Worm (Caenorhabditis elegans) whole organism, L4 larva: ENCODE data around the gene Y37E11B.6.

ENCODE experiments used
- D1046.2 ChIP-seq: fragments of 200-800 bp; sonication (Bioruptor generic); IDR thresholded peaks from 2 replicates; pipeline ENCODE4 v1.3.6; 2022; ENCODE audit warnings: missing genetic modification characterization, missing compliant biosample characterization
- F37D6.2 ChIP-seq: sonication (generic microtip); optimal IDR thresholded peaks from 2 replicates; lab custom pipeline; 2016; ENCODE audit warnings: mild to moderate bottlenecking, missing genetic modification characterization, missing compliant biosample characterization
- F49E8.2 ChIP-seq: sonication (generic microtip); optimal IDR thresholded peaks from 2 replicates; lab custom pipeline; 2016; ENCODE audit warnings: missing compliant biosample characterization, mild to moderate bottlenecking, missing genetic modification characterization, borderline replicate concordance
- R02D3.7 ChIP-seq: fragments of 150-350 bp; sonication (generic microtip); optimal IDR thresholded peaks from 3 replicates; lab custom pipeline; 2014; ENCODE audit warnings: missing biosample characterization, missing genetic modification characterization
- T26A8.4 ChIP-seq: fragments of 200-800 bp; sonication (Bioruptor generic); IDR thresholded peaks from 2 replicates; pipeline ENCODE4 v1.3.6; 2022; ENCODE audit warnings: missing genetic modification characterization, missing compliant biosample characterization
- Y48G9A.11 ChIP-seq: fragments of 200-800 bp; sonication (Bioruptor generic); IDR thresholded peaks from 2 replicates; pipeline ENCODE4 v1.3.6; 2022; ENCODE audit warnings: missing genetic modification reagents, missing genetic modification characterization, missing compliant biosample characterization
- Y5F2A.4 ChIP-seq: fragments of 200-800 bp; sonication (Bioruptor generic); optimal IDR thresholded peaks from 2 replicates; lab custom pipeline; 2018; ENCODE audit warnings: mild to moderate bottlenecking, missing genetic modification characterization, missing compliant biosample characterization
- aly-2 ChIP-seq: sonication (generic microtip); optimal IDR thresholded peaks from 2 replicates; lab custom pipeline; 2018; ENCODE audit warnings: missing biosample characterization, missing genetic modification characterization
- ama-1 ChIP-seq: fragments of 150-350 bp; optimal IDR thresholded peaks from 2 replicates; lab custom pipeline; 2014; ENCODE audit warnings: inconsistent platforms, mixed read lengths
- attf-4 ChIP-seq: sonication (generic microtip); optimal IDR thresholded peaks from 3 replicates; lab custom pipeline; 2017; ENCODE audit warnings: missing biosample characterization, missing genetic modification characterization
- ceh-20 ChIP-seq: fragments of 200-800 bp; sonication (Bioruptor generic); IDR thresholded peaks from 2 replicates; pipeline ENCODE4 v1.3.6; 2022; ENCODE audit warnings: missing genetic modification reagents, missing genetic modification characterization, missing compliant biosample characterization
- ceh-62 ChIP-seq: sonication (generic microtip); optimal IDR thresholded peaks from 2 replicates; lab custom pipeline; 2017; ENCODE audit warnings: missing biosample characterization, missing genetic modification characterization
- ceh-82 ChIP-seq: sonication (generic microtip); optimal IDR thresholded peaks from 2 replicates; lab custom pipeline; 2017; ENCODE audit warnings: missing biosample characterization, missing genetic modification characterization
- daf-16 ChIP-seq, 3 experiments: sonication (generic microtip); optimal IDR thresholded peaks; 2 replicates each; lab custom pipeline; 2016 to 2017; ENCODE audit warnings: missing genetic modification characterization in 3 of 3, missing genetic modification reagents in 3 of 3, mild to moderate bottlenecking in 2 of 3, missing compliant biosample characterization in 2 of 3, missing biosample characterization in 1 of 3, moderate library complexity in 1 of 3
- daf-19 ChIP-seq: fragments of 200-800 bp; sonication (Bioruptor generic); conservative IDR thresholded peaks from 2 replicates; pipeline ENCODE4 v1.3.6; 2022; ENCODE audit warnings: missing genetic modification characterization, missing compliant biosample characterization
- dmd-8 ChIP-seq: fragments of 200-800 bp; sonication (Bioruptor generic); IDR thresholded peaks from 2 replicates; pipeline ENCODE4 v1.3.6; 2022; ENCODE audit warnings: missing genetic modification characterization, missing compliant biosample characterization
- dpl-1 ChIP-seq: fragments of 150-350 bp; optimal IDR thresholded peaks from 2 replicates; lab custom pipeline; 2014; ENCODE audit warnings: missing biosample characterization, missing genetic modification reagents, missing genetic modification characterization
- egl-43 ChIP-seq: fragments of 200-800 bp; sonication (Bioruptor generic); IDR thresholded peaks from 2 replicates; pipeline ENCODE4 v1.3.6; 2022; ENCODE audit warnings: missing genetic modification reagents, missing genetic modification characterization, missing compliant biosample characterization
- fkh-10 ChIP-seq: fragments of 150-350 bp; optimal IDR thresholded peaks from 2 replicates; lab custom pipeline; 2014; ENCODE audit warnings: missing biosample characterization, missing genetic modification reagents, missing genetic modification characterization
- lin-1 ChIP-seq: fragments of 200-800 bp; sonication (Bioruptor generic); IDR thresholded peaks from 2 replicates; pipeline ENCODE4 v1.3.6; 2022; ENCODE audit warnings: missing genetic modification reagents, missing genetic modification characterization, missing compliant biosample characterization
- lin-38 ChIP-seq: fragments of 200-800 bp; sonication (Bioruptor generic); IDR thresholded peaks from 2 replicates; pipeline ENCODE4 v1.3.6; 2022; ENCODE audit warnings: missing genetic modification reagents, missing genetic modification characterization, missing compliant biosample characterization
- lir-3 ChIP-seq: sonication (generic microtip); optimal IDR thresholded peaks from 2 replicates; lab custom pipeline; 2016; ENCODE audit warnings: mild to moderate bottlenecking, missing genetic modification characterization, missing compliant biosample characterization
- lsy-2 ChIP-seq, 2 experiments: fragments of 150-350 bp in 1 of 2; sonication (generic microtip) in 1 of 2; optimal IDR thresholded peaks; 2 replicates each; lab custom pipeline; 2014 to 2017; ENCODE audit warnings: missing biosample characterization in 2 of 2, missing genetic modification characterization in 2 of 2
- madf-9 ChIP-seq: fragments of 200-800 bp; sonication (Bioruptor generic); conservative IDR thresholded peaks from 2 replicates; pipeline ENCODE4 v1.3.6; 2022; ENCODE audit warnings: missing genetic modification reagents, missing genetic modification characterization, missing compliant biosample characterization
- mdl-1 ChIP-seq, 2 experiments: fragments of 150-350 bp in 1 of 2; sonication (generic microtip) in 1 of 2; optimal IDR thresholded peaks; 2 replicates each; lab custom pipeline; 2014 to 2017; ENCODE audit warnings: missing biosample characterization in 2 of 2, missing genetic modification characterization in 2 of 2
- mdt-29 ChIP-seq: fragments of 200-800 bp; sonication (Bioruptor generic); IDR thresholded peaks from 2 replicates; pipeline ENCODE4 v1.3.6; 2022; ENCODE audit warnings: missing genetic modification reagents, missing genetic modification characterization, missing compliant biosample characterization
- mep-1 ChIP-seq: fragments of 150-350 bp; sonication (generic microtip); optimal IDR thresholded peaks from 3 replicates; lab custom pipeline; 2014; ENCODE audit warnings: missing biosample characterization, missing genetic modification characterization
- mxl-2 ChIP-seq: fragments of 200-800 bp; sonication (Bioruptor generic); conservative IDR thresholded peaks from 2 replicates; pipeline ENCODE4 v1.3.6; 2022; ENCODE audit warnings: missing genetic modification reagents, missing genetic modification characterization, missing compliant biosample characterization
- nhr-102 ChIP-seq: sonication (generic microtip); optimal IDR thresholded peaks from 2 replicates; lab custom pipeline; 2016; ENCODE audit warnings: mild to moderate bottlenecking, missing genetic modification characterization, moderate library complexity, missing compliant biosample characterization
- nhr-237 ChIP-seq: sonication (generic microtip); optimal IDR thresholded peaks from 2 replicates; lab custom pipeline; 2017; ENCODE audit warnings: missing biosample characterization, missing genetic modification characterization
- nhr-28 ChIP-seq: fragments of 150-350 bp; optimal IDR thresholded peaks from 2 replicates; lab custom pipeline; 2014; ENCODE audit warnings: missing biosample characterization, missing genetic modification characterization
- nhr-6 ChIP-seq: fragments of 150-350 bp; optimal IDR thresholded peaks from 2 replicates; lab custom pipeline; 2014; ENCODE audit warnings: missing biosample characterization, missing genetic modification characterization
- pha-4 ChIP-seq, 2 experiments: fragments of 150-350 bp in 1 of 2; fragments of 200-800 bp in 1 of 2; sonication (Bioruptor generic) in 1 of 2; IDR thresholded peaks in 1 of 2; optimal IDR thresholded peaks in 1 of 2; 2 replicates each; pipeline versions ENCODE4 v1.3.6 to Lab custom; 2014 to 2022; ENCODE audit warnings: missing genetic modification characterization in 2 of 2, missing genetic modification reagents in 2 of 2, missing biosample characterization in 1 of 2, missing compliant biosample characterization in 1 of 2
- set-16 ChIP-seq: fragments of 200-800 bp; sonication (Bioruptor generic); IDR thresholded peaks from 2 replicates; pipeline ENCODE4 v1.3.6; 2022; ENCODE audit warnings: missing genetic modification reagents, missing genetic modification characterization, missing compliant biosample characterization
- spr-3 ChIP-seq: fragments of 200-800 bp; sonication (Bioruptor generic); optimal IDR thresholded peaks from 2 replicates; lab custom pipeline; 2018; ENCODE audit warnings: mild to moderate bottlenecking, missing genetic modification characterization, missing compliant biosample characterization
- tra-1 ChIP-seq: fragments of 200-800 bp; sonication (Bioruptor generic); IDR thresholded peaks from 2 replicates; pipeline ENCODE4 v1.3.6; 2022; ENCODE audit warnings: missing genetic modification reagents, missing genetic modification characterization, missing compliant biosample characterization
- unc-130 ChIP-seq: sonication (generic microtip); optimal IDR thresholded peaks from 2 replicates; lab custom pipeline; 2016; ENCODE audit warnings: missing genetic modification reagents, missing genetic modification characterization, missing compliant biosample characterization
- unc-62 ChIP-seq, 3 experiments: fragments of 150-350 bp in 1 of 3; sonication (generic microtip); optimal IDR thresholded peaks in 2 of 3; peaks in 1 of 3; 1 replicate in 1 of 3; 2 replicates in 2 of 3; lab custom pipeline; 2014 to 2017; ENCODE audit warnings: missing biosample characterization in 3 of 3, missing genetic modification characterization in 3 of 3, missing genetic modification reagents in 3 of 3, missing genotype in 1 of 3
- vab-7 ChIP-seq: fragments of 200-800 bp; sonication (Bioruptor generic); IDR thresholded peaks from 2 replicates; pipeline ENCODE4 v1.3.6; 2022; ENCODE audit warnings: missing genetic modification reagents, missing genetic modification characterization, missing compliant biosample characterization
- zfp-2 ChIP-seq: sonication (generic microtip); optimal IDR thresholded peaks from 2 replicates; lab custom pipeline; 2016; ENCODE audit warnings: mild to moderate bottlenecking, missing genetic modification characterization, missing compliant biosample characterization

The Y37E11B.6 gene

DNA sequence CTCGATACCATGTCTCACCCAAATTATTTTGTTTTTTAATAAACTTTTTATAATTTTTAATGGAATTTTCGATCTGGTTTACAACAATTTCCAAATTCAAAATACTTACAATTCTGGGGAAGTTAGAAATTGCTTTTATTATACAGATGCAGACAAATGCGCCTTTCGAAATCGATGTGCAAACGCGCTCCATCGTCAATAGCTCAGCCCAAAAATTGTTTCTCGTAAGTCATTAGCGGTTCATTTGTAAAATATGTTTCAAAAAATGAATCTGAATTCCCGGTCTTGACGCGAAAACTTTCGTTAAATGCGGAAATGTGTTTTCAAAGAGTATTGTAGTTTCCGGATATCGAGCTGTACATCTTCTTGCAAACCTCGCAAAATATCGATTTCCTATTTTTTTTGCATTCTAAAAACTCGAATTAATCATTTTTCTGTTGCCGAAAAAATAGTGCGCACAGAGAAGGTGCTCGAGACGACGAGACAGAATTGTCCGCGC is 19.6 kb downstream of the Y37E11B.6 start, which contains the start of gene Y37E11B.1:
Gene Y37E11B.1 (plus strand): TSS at position 145 of the 499 bp plus-strand sequence.
- TF ChIP-seq mdt-29, result no peak
- no peak for TF ChIP-seq Y5F2A.4 (GFP tag; lab: Kevin White, UChicago)
- no peak for TF ChIP-seq pha-4 (GFP tag; IDR thresholded peaks at IDR 0.05; lab: Robert Waterston, UW)
- no peak for TF ChIP-seq pha-4 (tag; optimal IDR thresholded peaks at IDR 0.05; lab: Kevin White, UChicago)
- TF ChIP-seq R02D3.7 (tag; lab: Kevin White, UChicago), result no peak
- no peak for TF ChIP-seq daf-19 (GFP tag; lab: Robert Waterston, UW)
- no peak for TF ChIP-seq tra-1
- TF ChIP-seq attf-4, result no peak
- TF ChIP-seq ceh-20 (GFP tag; lab: Robert Waterston, UW), result no peak
- no peak for TF ChIP-seq egl-43 (GFP tag; lab: Robert Waterston, UW)
- no peak for TF ChIP-seq nhr-237 (tag; lab: Kevin White, UChicago)
- TF ChIP-seq lir-3 (tag; lab: Kevin White, UChicago), result no peak
- TF ChIP-seq lin-1 (GFP tag; lab: Robert Waterston, UW), result no peak
- no peak for TF ChIP-seq F37D6.2 (tag; lab: Kevin White, UChicago)
- no peak for TF ChIP-seq F49E8.2
- no peak for TF ChIP-seq nhr-6 (tag; lab: Kevin White, UChicago)
- TF ChIP-seq set-16 (GFP tag; lab: Robert Waterston, UW), result no peak
- no peak for TF ChIP-seq Y48G9A.11 (GFP tag; lab: Robert Waterston, UW)
- TF ChIP-seq madf-9 (GFP tag; lab: Robert Waterston, UW), result no peak
- TF ChIP-seq dmd-8, result no peak
- TF ChIP-seq dpl-1 (GFP tag; lab: Kevin White, UChicago), result no peak

ce11 chrIV:3578667-3579066 is 20.4 kb downstream of the Y37E11B.6 start:
- TF ChIP-seq unc-62 (GFP tag; optimal IDR thresholded peaks at IDR 0.05 in 1 of 2; lab: Kevin White, UChicago) (peak in 1 of 2 experiments; percentile 72), unc-62 (tag; optimal IDR thresholded peaks at IDR 0.05; lab: Kevin White, UChicago) (no peak), mep-1 (tag; lab: Kevin White, UChicago) (no peak)
- TF ChIP-seq, all 104 proteins: peak for 1

- no peak for TF ChIP-seq spr-3 (GFP tag; lab: Kevin White, UChicago)
- TF ChIP-seq ceh-82 (tag; lab: Kevin White, UChicago), result no peak
- no peak for TF ChIP-seq D1046.2 (GFP tag; lab: Robert Waterston, UW)
- no peak for TF ChIP-seq egl-43 (GFP tag; lab: Robert Waterston, UW)
- no peak for TF ChIP-seq ceh-62 (tag; lab: Kevin White, UChicago)
- no peak for TF ChIP-seq daf-16 (GFP tag; optimal IDR thresholded peaks at IDR 0.05; lab: Kevin White, UChicago)
- no peak for TF ChIP-seq daf-16 (tag; optimal IDR thresholded peaks at IDR 0.05; lab: Kevin White, UChicago)
- TF ChIP-seq ama-1 (lab: Kevin White, UChicago), result no peak
- no peak for TF ChIP-seq mdl-1 (tag; optimal IDR thresholded peaks at IDR 0.05; lab: Kevin White, UChicago)
- no peak for TF ChIP-seq lin-38 (GFP tag; lab: Robert Waterston, UW)
- TF ChIP-seq vab-7 (GFP tag; lab: Robert Waterston, UW), result no peak
- TF ChIP-seq R02D3.7 (tag; lab: Kevin White, UChicago), result no peak
- no peak for TF ChIP-seq nhr-28 (tag; lab: Kevin White, UChicago)
- TF ChIP-seq fkh-10, result no peak
- no peak for TF ChIP-seq aly-2
- TF ChIP-seq mxl-2 (GFP tag; lab: Robert Waterston, UW), result no peak
- TF ChIP-seq zfp-2, result no peak
- TF ChIP-seq unc-130, result no peak
- no peak for TF ChIP-seq nhr-102
- no peak for TF ChIP-seq T26A8.4 (GFP tag; lab: Robert Waterston, UW)
- TF ChIP-seq lsy-2 (tag; optimal IDR thresholded peaks at IDR 0.05; lab: Kevin White, UChicago), result no peak
Observed at ce11 chrIV:3578155-3578554, 21.0 kb downstream of the Y37E11B.6 start, which contains the start of gene Y37E11B.2. Gene Y37E11B.2, plus strand, starts transcription at chrIV:3578455.
